Worm (Caenorhabditis elegans): Measurements from ENCODE around the gene prdm-14.

prdm-14 gene

ce11 chrX:9045913-9046312, at the start of gene prdm-14:
TSS of gene prdm-14 (plus strand) at chrX:9046213.
- TF ChIP-seq pes-1 (GFP tag; IDR thresholded peaks at IDR 0.05), result no peak
- TF ChIP-seq ama-1 (optimal IDR thresholded peaks at IDR 0.05), result no peak
- TF ChIP-seq aly-1 (tag; optimal IDR thresholded peaks at IDR 0.05), result no peak
- no peak for TF ChIP-seq tra-4 (tag; optimal IDR thresholded peaks at IDR 0.05)
- TF ChIP-seq tbx-11 (GFP tag; IDR thresholded peaks at IDR 0.05), result no peak
- no peak for TF ChIP-seq B0310.2 (tag; optimal IDR thresholded peaks at IDR 0.05)
- TF ChIP-seq hnd-1 (tag; optimal IDR thresholded peaks at IDR 0.05), result no peak
- no peak for TF ChIP-seq ceh-36 (tag; optimal IDR thresholded peaks at IDR 0.05)
- TF ChIP-seq tbx-37 (GFP tag; conservative IDR thresholded peaks at IDR 0.05), result no peak
- no peak for TF ChIP-seq ets-7 (tag; optimal IDR thresholded peaks at IDR 0.05)
- no peak for TF ChIP-seq F13C5.2 (tag; optimal IDR thresholded peaks at IDR 0.05)
- TF ChIP-seq hmbx-1 (tag; optimal IDR thresholded peaks at IDR 0.05), result no peak
- no peak for TF ChIP-seq flt-1 (GFP tag; IDR thresholded peaks at IDR 0.05)
- no peak for TF ChIP-seq scrt-1 (GFP tag; IDR thresholded peaks at IDR 0.05)
- TF ChIP-seq hmg-4 (GFP tag; optimal IDR thresholded peaks at IDR 0.05), result no peak
- no peak for TF ChIP-seq ceh-13 (GFP tag; optimal IDR thresholded peaks at IDR 0.05)
- no peak for TF ChIP-seq sea-1 (GFP tag; conservative IDR thresholded peaks at IDR 0.05)

ce11 chrX:8996496-8997116, 49.4 kb upstream of the prdm-14 start:
- TF ChIP-seq ceh-36 (tag; optimal IDR thresholded peaks at IDR 0.05) (no peak), pes-1 (GFP tag; IDR thresholded peaks at IDR 0.05) (no peak), aly-1 (tag; optimal IDR thresholded peaks at IDR 0.05) (no peak), F13C5.2 (tag; optimal IDR thresholded peaks at IDR 0.05) (no peak), flt-1 (GFP tag; IDR thresholded peaks at IDR 0.05) (no peak), hmbx-1 (tag; optimal IDR thresholded peaks at IDR 0.05) (no peak), hmg-4 (GFP tag; optimal IDR thresholded peaks at IDR 0.05) (no peak), sea-1 (GFP tag; conservative IDR thresholded peaks at IDR 0.05) (no peak), hnd-1 (tag; optimal IDR thresholded peaks at IDR 0.05) (no peak), ceh-13 (GFP tag; optimal IDR thresholded peaks at IDR 0.05) (no peak)

- TF ChIP-seq tbx-11 (GFP tag; IDR thresholded peaks at IDR 0.05) (no peak), hmg-4 (GFP tag; optimal IDR thresholded peaks at IDR 0.05) (no peak), ceh-36 (tag; optimal IDR thresholded peaks at IDR 0.05) (no peak), ets-7 (tag; optimal IDR thresholded peaks at IDR 0.05) (no peak), scrt-1 (GFP tag; IDR thresholded peaks at IDR 0.05) (no peak), B0310.2 (tag; optimal IDR thresholded peaks at IDR 0.05) (no peak), hmbx-1 (tag; optimal IDR thresholded peaks at IDR 0.05) (no peak), ceh-13 (GFP tag; optimal IDR thresholded peaks at IDR 0.05) (no peak), flt-1 (GFP tag; IDR thresholded peaks at IDR 0.05) (no peak), F13C5.2 (tag; optimal IDR thresholded peaks at IDR 0.05) (no peak), pes-1 (GFP tag; IDR thresholded peaks at IDR 0.05) (no peak), tra-4 (tag; optimal IDR thresholded peaks at IDR 0.05) (no peak), aly-1 (tag; optimal IDR thresholded peaks at IDR 0.05) (no peak), hnd-1 (tag; optimal IDR thresholded peaks at IDR 0.05) (no peak)
Measured at ce11 chrX:8997450-8998075, 48.5 kb upstream of the prdm-14 start, which contains the start of gene C24A3.2. TSS of gene C24A3.2 (plus strand) at chrX:8997500.

ce11 chrX:8998809-8999208, 47.2 kb upstream of the prdm-14 start, which contains the start of gene C24A3.1:
TSS of gene C24A3.1 (plus strand) at chrX:8999071.
- TF ChIP-seq hmbx-1 (tag; optimal IDR thresholded peaks at IDR 0.05), result no peak

DNA sequence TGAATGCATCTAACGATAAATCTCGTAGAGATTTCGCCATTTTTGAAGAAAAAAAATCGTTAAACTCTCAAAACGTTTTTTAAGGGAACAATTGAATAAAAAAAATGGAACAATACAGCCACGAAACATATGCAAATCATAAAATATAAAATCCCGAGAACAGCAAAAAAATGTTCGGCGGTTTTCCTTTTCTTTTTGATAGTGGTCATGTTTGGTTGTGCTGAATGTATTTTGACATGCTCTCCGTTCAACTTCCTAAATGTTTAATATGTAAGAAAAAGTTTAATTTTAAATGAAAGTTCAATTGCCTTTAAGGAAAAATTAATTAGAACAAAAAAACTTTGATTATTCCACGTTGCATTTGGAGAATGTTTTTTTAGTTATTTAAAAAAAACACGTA, 35.6 kb upstream of the prdm-14 start, which contains the start of gene C24A3.9:
Gene C24A3.9, minus strand, starts transcription at position 101 of the 400 bp plus-strand sequence.
- no peak for TF ChIP-seq aly-1 (tag; optimal IDR thresholded peaks at IDR 0.05)
- no peak for TF ChIP-seq ama-1 (optimal IDR thresholded peaks at IDR 0.05)
- TF ChIP-seq ets-7 (tag; optimal IDR thresholded peaks at IDR 0.05), result no peak

- no peak for TF ChIP-seq scrt-1 (GFP tag; IDR thresholded peaks at IDR 0.05)
Measured at ce11 chrX:9011471-9011870, 34.5 kb upstream of the prdm-14 start.

DNA sequence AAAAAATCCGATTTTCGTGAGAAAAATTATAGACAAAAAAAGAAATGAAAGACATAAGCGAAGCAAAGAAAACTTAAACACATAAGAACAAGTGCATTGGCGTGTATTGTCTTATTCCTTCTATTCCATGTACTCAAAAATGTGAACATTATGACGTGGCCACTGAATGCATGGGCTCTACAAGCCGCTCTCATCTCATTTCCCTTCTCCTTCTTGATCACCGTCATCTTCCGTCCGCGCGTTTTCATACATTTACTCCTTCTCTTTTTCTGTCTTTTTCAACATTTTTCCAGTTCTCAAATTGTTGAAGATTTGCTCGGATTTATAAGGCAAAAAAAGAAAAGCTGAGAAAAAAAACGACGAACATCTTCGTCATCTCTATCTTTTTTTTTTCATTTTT, 31.6 kb upstream of the prdm-14 start:
- no peak for TF ChIP-seq flt-1 (GFP tag; IDR thresholded peaks at IDR 0.05)
- no peak for TF ChIP-seq tra-4 (tag; optimal IDR thresholded peaks at IDR 0.05)
- no peak for TF ChIP-seq B0310.2 (tag; optimal IDR thresholded peaks at IDR 0.05)
- TF ChIP-seq hnd-1 (tag; optimal IDR thresholded peaks at IDR 0.05), result no peak
- TF ChIP-seq sea-1 (GFP tag; conservative IDR thresholded peaks at IDR 0.05), result no peak
- no peak for TF ChIP-seq scrt-1 (GFP tag; IDR thresholded peaks at IDR 0.05)
- no peak for TF ChIP-seq F13C5.2 (tag; optimal IDR thresholded peaks at IDR 0.05)
- no peak for TF ChIP-seq hmbx-1 (tag; optimal IDR thresholded peaks at IDR 0.05)
- TF ChIP-seq ets-7 (tag; optimal IDR thresholded peaks at IDR 0.05), result no peak
- no peak for TF ChIP-seq tbx-11 (GFP tag; IDR thresholded peaks at IDR 0.05)
- TF ChIP-seq pes-1 (GFP tag; IDR thresholded peaks at IDR 0.05), result no peak
- no peak for TF ChIP-seq tbx-37 (GFP tag; conservative IDR thresholded peaks at IDR 0.05)
- TF ChIP-seq aly-1 (tag; optimal IDR thresholded peaks at IDR 0.05), result no peak

ce11 chrX:9015420-9015819, 30.6 kb upstream of the prdm-14 start, which contains the start of gene T25B6.4:
TSS of gene T25B6.4 (plus strand) at chrX:9015720.
- no peak for TF ChIP-seq tbx-11 (GFP tag; IDR thresholded peaks at IDR 0.05)
- no peak for TF ChIP-seq B0310.2 (tag; optimal IDR thresholded peaks at IDR 0.05)
- no peak for TF ChIP-seq flt-1 (GFP tag; IDR thresholded peaks at IDR 0.05)
- TF ChIP-seq ets-7 (tag; optimal IDR thresholded peaks at IDR 0.05), result no peak
- no peak for TF ChIP-seq tbx-37 (GFP tag; conservative IDR thresholded peaks at IDR 0.05)
- TF ChIP-seq ama-1 (optimal IDR thresholded peaks at IDR 0.05), result no peak
- TF ChIP-seq tra-4 (tag; optimal IDR thresholded peaks at IDR 0.05), result no peak
- no peak for TF ChIP-seq hnd-1 (tag; optimal IDR thresholded peaks at IDR 0.05)
- TF ChIP-seq pes-1 (GFP tag; IDR thresholded peaks at IDR 0.05), result no peak
- no peak for TF ChIP-seq hmbx-1 (tag; optimal IDR thresholded peaks at IDR 0.05)
- TF ChIP-seq scrt-1 (GFP tag; IDR thresholded peaks at IDR 0.05), result no peak
- TF ChIP-seq aly-1 (tag; optimal IDR thresholded peaks at IDR 0.05), result no peak
- TF ChIP-seq hmg-4 (GFP tag; optimal IDR thresholded peaks at IDR 0.05), result no peak

Data from whole organism, early embryonic.